Fruit fly (Drosophila melanogaster): ENCODE data around the gene Nufip.

Gene Nufip

dm6 chr3L:18783544-18783943 is 35.4 kb upstream of the Nufip start:
- TF ChIP-seq CG10147 (GFP tag; optimal IDR thresholded peaks at IDR 0.05) (no peak), Hr3 (GFP tag; optimal IDR thresholded peaks at IDR 0.05) (peak; percentile 79), Drgx (GFP tag; IDR thresholded peaks at IDR 0.05) (peak; percentile 82), Hr39 (optimal IDR thresholded peaks at IDR 0.05) (peak; percentile 12), CG11456 (GFP tag; IDR thresholded peaks at IDR 0.05) (no peak), CG8290 (GFP tag; optimal IDR thresholded peaks at IDR 0.05) (no peak), CG8290 (tag; optimal IDR thresholded peaks at IDR 0.05) (peak in 1 of 2 experiments; percentile 17), Ptx1 (GFP tag; IDR thresholded peaks at IDR 0.05) (0 out of 2 replicates have a peak, but pooled peaks have one; percentile 5), Aef1 (GFP tag; IDR thresholded peaks at IDR 0.05) (0 out of 3 replicates have a peak, but pooled peaks have one; percentile 12), crol (GFP tag; IDR thresholded peaks at IDR 0.05) (peak; percentile 96), vvl (GFP tag; IDR thresholded peaks at IDR 0.05) (peak; percentile 63), yki (optimal IDR thresholded peaks at IDR 0.05) (no peak), CG2199 (GFP tag; IDR thresholded peaks at IDR 0.05) (no peak), sug (tag; optimal IDR thresholded peaks at IDR 0.05) (peak; percentile 41), Xrp1 (GFP tag; IDR thresholded peaks at IDR 0.05) (no peak), CG32767 (GFP tag; IDR thresholded peaks at IDR 0.05) (0 out of 2 replicates have a peak, but pooled peaks have one; percentile 13), ranshi (GFP tag; IDR thresholded peaks at IDR 0.05) (no peak), CG17385 (GFP tag; optimal IDR thresholded peaks at IDR 0.05) (peak; percentile 32), CG6765 (GFP tag; optimal IDR thresholded peaks at IDR 0.05) (no peak), trem (tag; optimal IDR thresholded peaks at IDR 0.05) (no peak), Scr (GFP tag; IDR thresholded peaks at IDR 0.05; ENCODE audit: partially characterized antibody) (no peak), CG10543 (GFP tag; optimal IDR thresholded peaks at IDR 0.05) (peak; percentile 15), vnd (GFP tag; IDR thresholded peaks at IDR 0.05; ENCODE audit: partially characterized antibody) (0 out of 3 replicates have a peak, but pooled peaks have one; percentile 27), lmd (GFP tag; IDR thresholded peaks at IDR 0.05) (0 out of 2 replicates have a peak, but pooled peaks have one; percentile 21), HmgD (GFP tag; optimal IDR thresholded peaks at IDR 0.05) (no peak), CG31224 (GFP tag; IDR thresholded peaks at IDR 0.05) (no peak), ci (GFP tag; IDR thresholded peaks at IDR 0.05) (peak; percentile 75; the same call in 2 of the 3 replicates), row (GFP tag; IDR thresholded peaks at IDR 0.05) (0 out of 3 replicates have a peak, but pooled peaks have one; percentile 12), bigmax (GFP tag; optimal IDR thresholded peaks at IDR 0.05) (no peak), ATbp (GFP tag; optimal IDR thresholded peaks at IDR 0.05) (peak; percentile 5), lov (optimal IDR thresholded peaks at IDR 0.05) (no peak), lov (GFP tag; IDR thresholded peaks at IDR 0.05) (0 out of 3 replicates have a peak, but pooled peaks have one; percentile 49), fd102C (GFP tag; optimal IDR thresholded peaks at IDR 0.05) (no peak), CG2120 (GFP tag; optimal IDR thresholded peaks at IDR 0.05) (no peak), chinmo (GFP tag; IDR thresholded peaks at IDR 0.05; ENCODE audit: partially characterized antibody) (peak; percentile 81; the same call in 2 of the 4 replicates), nom (GFP tag; optimal IDR thresholded peaks at IDR 0.05) (peak; percentile 62), CG14441 (GFP tag; IDR thresholded peaks at IDR 0.05) (0 out of 2 replicates have a peak, but pooled peaks have one; percentile 5), ftz-f1 (GFP tag; optimal IDR thresholded peaks at IDR 0.05) (no peak), CG7271 (tag; optimal IDR thresholded peaks at IDR 0.05) (no peak), ttk (GFP tag; IDR thresholded peaks at IDR 0.05) (peak; percentile 66; the same call in 1 of the 2 replicates), dmrt99B (tag; optimal IDR thresholded peaks at IDR 0.05) (no peak), ase (GFP tag; IDR thresholded peaks at IDR 0.05) (no peak), slbo (GFP tag; IDR thresholded peaks at IDR 0.05) (0 out of 2 replicates have a peak, but pooled peaks have one; percentile 19), tgo (GFP tag; IDR thresholded peaks at IDR 0.05) (0 out of 3 replicates have a peak, but pooled peaks have one; percentile 24), Hr78 (GFP tag; optimal IDR thresholded peaks at IDR 0.05) (peak in 1 of 2 experiments; percentile 10), CG34422 (GFP tag; IDR thresholded peaks at IDR 0.05) (0 out of 3 replicates have a peak, but pooled peaks have one; percentile 22), CG16863 (GFP tag; optimal IDR thresholded peaks at IDR 0.05) (no peak), Adf1 (GFP tag; IDR thresholded peaks at IDR 0.05) (peak; percentile 62), Deaf1 (tag; optimal IDR thresholded peaks at IDR 0.05) (peak; percentile 36), CG10209 (GFP tag; optimal IDR thresholded peaks at IDR 0.05) (no peak), jigr1 (GFP tag; IDR thresholded peaks at IDR 0.05) (no peak), CG14014 (GFP tag; IDR thresholded peaks at IDR 0.05) (0 out of 2 replicates have a peak, but pooled peaks have one; percentile 16)

Measured in whole organism, embryonic.